Worm (Caenorhabditis elegans) whole organism, young adult: Measurements from ENCODE around the gene srz-15.

Experiments
- madf-6 ChIP-seq: fragments of 200-800 bp; sonication (Bioruptor generic); IDR thresholded peaks from 2 replicates; pipeline ENCODE4 v1.3.6; 2022; ENCODE audit warnings: missing genetic modification reagents, missing genetic modification characterization, missing compliant biosample characterization
- pha-4 ChIP-seq: fragments of 150-350 bp; sonication (generic microtip); optimal IDR thresholded peaks from 2 replicates; lab custom pipeline; 2014; ENCODE audit warnings: missing biosample characterization, missing genetic modification reagents, missing genetic modification characterization

DNA sequence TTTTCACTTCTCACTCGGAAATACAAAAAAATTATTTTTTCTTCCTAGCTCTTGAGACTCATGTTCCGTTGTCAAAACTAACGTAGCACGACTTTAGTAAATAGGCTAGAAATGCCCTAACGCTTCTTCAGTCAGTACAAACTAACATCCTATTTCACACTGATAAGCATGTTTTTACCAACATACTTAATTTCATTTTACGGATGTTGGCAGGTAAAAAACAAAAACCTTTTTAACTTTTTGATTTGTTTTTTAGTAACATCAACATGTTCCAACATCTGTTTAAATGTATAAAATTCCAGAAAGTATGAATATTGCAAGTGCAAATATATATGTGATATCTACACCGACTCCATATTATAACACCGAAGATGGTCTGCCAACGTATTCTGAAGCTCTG lies 15.3 kb upstream of the srz-15 start, which contains the start of gene K08D8.10:
- TF ChIP-seq madf-6 (GFP tag; lab: Robert Waterston, UW) (no peak), pha-4 (tag; lab: Kevin White, UChicago) (no peak)
